Worm (Caenorhabditis elegans) whole organism, L4 larva: Measurements from ENCODE around the gene F54C4.4.

Source experiments
- F37D6.2 ChIP-seq: sonication (generic microtip); optimal IDR thresholded peaks from 2 replicates; lab custom pipeline; 2016; ENCODE audit warnings: mild to moderate bottlenecking, missing genetic modification characterization, missing compliant biosample characterization
- Y105C5A.15 ChIP-seq: fragments of 200-800 bp; sonication (Bioruptor generic); IDR thresholded peaks from 2 replicates; pipeline ENCODE4 v1.3.6; 2022; ENCODE audit warnings: missing genetic modification characterization, missing compliant biosample characterization
- dve-1 ChIP-seq: sonication (generic microtip); optimal IDR thresholded peaks from 2 replicates; lab custom pipeline; 2017; ENCODE audit warnings: antibody characterized with exemption, mild to moderate bottlenecking, missing genetic modification characterization, missing compliant biosample characterization; ENCODE audit not compliant: insufficient read depth
- lir-3 ChIP-seq: sonication (generic microtip); optimal IDR thresholded peaks from 2 replicates; lab custom pipeline; 2016; ENCODE audit warnings: mild to moderate bottlenecking, missing genetic modification characterization, missing compliant biosample characterization
- lsy-2 ChIP-seq, 2 experiments: fragments of 150-350 bp in 1 of 2; sonication (generic microtip) in 1 of 2; optimal IDR thresholded peaks; 2 replicates each; lab custom pipeline; 2014 to 2017; ENCODE audit warnings: missing biosample characterization in 2 of 2, missing genetic modification characterization in 2 of 2
- mep-1 ChIP-seq: fragments of 150-350 bp; sonication (generic microtip); optimal IDR thresholded peaks from 3 replicates; lab custom pipeline; 2014; ENCODE audit warnings: missing biosample characterization, missing genetic modification characterization
- mes-2 ChIP-seq: sonication (generic microtip); optimal IDR thresholded peaks from 2 replicates; lab custom pipeline; 2016; ENCODE audit warnings: missing genotype, mild to moderate bottlenecking, missing genetic modification characterization, missing compliant biosample characterization; ENCODE audit not compliant: poor library complexity, severe bottlenecking
- zag-1 ChIP-seq: fragments of 150-350 bp; optimal IDR thresholded peaks from 2 replicates; lab custom pipeline; 2014; ENCODE audit warnings: missing biosample characterization, missing genetic modification characterization

DNA sequence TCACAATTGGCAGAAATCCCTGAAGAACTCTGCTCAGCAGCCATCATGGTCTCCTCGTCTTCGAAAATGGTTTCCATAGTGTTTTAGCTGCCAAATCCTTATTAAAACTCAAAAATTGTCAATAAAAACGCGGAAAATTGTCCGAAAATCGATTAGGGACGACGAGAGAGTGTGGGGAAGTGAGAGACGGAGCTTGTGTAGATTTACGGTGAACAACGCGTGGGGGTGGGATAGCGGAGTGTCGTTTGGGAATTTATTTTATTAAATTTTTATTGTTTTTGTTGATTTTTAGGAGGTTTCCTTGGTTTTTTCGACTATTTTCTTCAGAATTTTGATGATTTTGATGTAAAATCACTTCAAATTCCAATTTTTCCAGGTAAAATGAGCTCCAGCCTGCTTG is at the start of gene F54C4.4, which contains the start of gene mrpl-40:
- no peak for TF ChIP-seq lir-3 (tag; lab: Kevin White, UChicago)
- peak; percentile 81 for TF ChIP-seq dve-1 (tag; lab: Kevin White, UChicago)
- TF ChIP-seq lsy-2 (tag; optimal IDR thresholded peaks at IDR 0.05; lab: Kevin White, UChicago), result peak in 1 of 2 experiments; percentile 85
- peak; percentile 54 for TF ChIP-seq mep-1 (tag; lab: Kevin White, UChicago)
- TF ChIP-seq F37D6.2, result no peak
- TF ChIP-seq zag-1, result no peak
- peak; percentile 72 for TF ChIP-seq mes-2 (tag; lab: Kevin White, UChicago)
- TF ChIP-seq Y105C5A.15, result no peak
